Worm (Caenorhabditis elegans) whole organism, L3 larva: ENCODE results near the gene nep-11.

ENCODE experiments used
- aly-2 ChIP-seq: fragments of 150-350 bp; optimal IDR thresholded peaks from 2 replicates; lab custom pipeline; 2014; ENCODE audit warnings: missing biosample characterization, missing genetic modification characterization
- ceh-82 ChIP-seq: fragments of 150-350 bp; optimal IDR thresholded peaks from 2 replicates; lab custom pipeline; 2014; ENCODE audit warnings: missing biosample characterization, missing genetic modification characterization
- elt-3 ChIP-seq, 3 experiments: fragments of 150-350 bp in 1 of 3; sonication (generic microtip) in 2 of 3; optimal IDR thresholded peaks; 2 replicates in 2 of 3; 4 replicates in 1 of 3; lab custom pipeline; 2014 to 2017; ENCODE audit warnings: missing biosample characterization in 3 of 3, missing genetic modification characterization in 3 of 3
- eor-1 ChIP-seq, 2 experiments: fragments of 150-350 bp; optimal IDR thresholded peaks; 2 replicates each; lab custom pipeline; 2014 to 2018; ENCODE audit warnings: missing biosample characterization in 2 of 2, missing genetic modification characterization in 2 of 2
- fos-1 ChIP-seq: fragments of 150-350 bp; optimal IDR thresholded peaks from 2 replicates; lab custom pipeline; 2014; ENCODE audit warnings: missing biosample characterization, missing genetic modification characterization
- lin-39 ChIP-seq: fragments of 150-350 bp; optimal IDR thresholded peaks from 2 replicates; lab custom pipeline; 2018; ENCODE audit warnings: missing biosample characterization, missing genetic modification reagents, missing genetic modification characterization
- mdl-1 ChIP-seq: fragments of 150-350 bp; optimal IDR thresholded peaks from 2 replicates; lab custom pipeline; 2014; ENCODE audit warnings: missing biosample characterization, missing genetic modification characterization
- nhr-237 ChIP-seq: fragments of 150-350 bp; optimal IDR thresholded peaks from 2 replicates; lab custom pipeline; 2014; ENCODE audit warnings: missing biosample characterization, missing genetic modification characterization
- nhr-25 ChIP-seq: sonication (generic microtip); optimal IDR thresholded peaks from 2 replicates; lab custom pipeline; 2017; ENCODE audit warnings: missing biosample characterization, missing genetic modification characterization
- nhr-77 ChIP-seq: fragments of 150-350 bp; optimal IDR thresholded peaks from 2 replicates; lab custom pipeline; 2014; ENCODE audit warnings: missing biosample characterization, missing genetic modification characterization
- pha-4 ChIP-seq: fragments of 150-350 bp; optimal IDR thresholded peaks from 2 replicates; lab custom pipeline; 2014; ENCODE audit warnings: missing biosample characterization, missing genetic modification reagents, missing genetic modification characterization
- unc-62 ChIP-seq: fragments of 150-350 bp; sonication (generic microtip); optimal IDR thresholded peaks from 4 replicates; lab custom pipeline; 2014; ENCODE audit warnings: missing biosample characterization, missing genetic modification reagents, missing genetic modification characterization

- TF ChIP-seq elt-3 (tag; optimal IDR thresholded peaks at IDR 0.05; lab: Kevin White, UChicago) (no peak), nhr-25 (tag; lab: Kevin White, UChicago) (no peak), unc-62 (GFP tag; lab: Kevin White, UChicago) (no peak), aly-2 (tag; lab: Kevin White, UChicago) (no peak), nhr-237 (tag; lab: Kevin White, UChicago) (no peak), mdl-1 (tag; lab: Kevin White, UChicago) (no peak), eor-1 (tag; optimal IDR thresholded peaks at IDR 0.05; lab: Kevin White, UChicago) (no peak), fos-1 (no peak), nhr-77 (tag; lab: Kevin White, UChicago) (no peak), lin-39 (tag; lab: Kevin White, UChicago) (no peak), pha-4 (tag; lab: Kevin White, UChicago) (no peak), ceh-82 (tag; lab: Kevin White, UChicago) (no peak)
Measured at ce11 chrII:3437393-3437792, 12.1 kb upstream of the nep-11 start.
